Fruit fly (Drosophila melanogaster) whole organism, pupa: ENCODE data around the gene Lsp1beta.

Experiments used
- CG10348 ChIP-seq: fragments of 200-800 bp; sonication (Bioruptor generic); IDR thresholded peaks from 2 replicates; pipeline ENCODE4 v1.3.6; 2022; ENCODE audit warnings: missing biosample characterization, missing genetic modification characterization
- CG12605 ChIP-seq: fragments of 200-800 bp; sonication (Bioruptor generic); IDR thresholded peaks from 2 replicates; pipeline ENCODE4 v1.3.6; 2022; ENCODE audit warnings: missing biosample characterization, missing genetic modification characterization
- CG13204 ChIP-seq: fragments of 200-800 bp; sonication (Bioruptor generic); optimal IDR thresholded peaks from 2 replicates; lab custom pipeline; 2018; ENCODE audit warnings: missing biosample characterization, mild to moderate bottlenecking, missing genetic modification characterization, moderate library complexity
- CG14655 ChIP-seq: fragments of 200-800 bp; sonication (Bioruptor generic); optimal IDR thresholded peaks from 3 replicates; lab custom pipeline; 2017; ENCODE audit warnings: mild to moderate bottlenecking, missing biosample characterization, missing genetic modification reagents, missing genetic modification characterization
- CG15710 ChIP-seq: fragments of 200-800 bp; sonication (Bioruptor generic); optimal IDR thresholded peaks from 2 replicates; lab custom pipeline; 2018; ENCODE audit warnings: missing biosample characterization, mild to moderate bottlenecking, missing genetic modification characterization, moderate library complexity
- CG17806 ChIP-seq: fragments of 200-800 bp; sonication (Bioruptor generic); optimal IDR thresholded peaks from 2 replicates; lab custom pipeline; 2018; ENCODE audit warnings: missing biosample characterization, mild to moderate bottlenecking, missing genetic modification characterization, moderate library complexity
- CG32121 ChIP-seq: fragments of 200-800 bp; sonication (Bioruptor generic); IDR thresholded peaks from 2 replicates; pipeline ENCODE4 v1.3.6; 2022; ENCODE audit warnings: missing biosample characterization, missing genetic modification characterization
- CG34367 ChIP-seq: fragments of 200-800 bp; sonication (Bioruptor generic); optimal IDR thresholded peaks from 2 replicates; lab custom pipeline; 2018; ENCODE audit warnings: missing biosample characterization, mild to moderate bottlenecking, missing genetic modification characterization
- CG4496 ChIP-seq: fragments of 200-800 bp; sonication (Bioruptor generic); IDR thresholded peaks from 3 replicates; pipeline ENCODE4 v1.3.6; 2022; ENCODE audit warnings: missing biosample characterization, missing genetic modification characterization
- CG8159 ChIP-seq: fragments of 200-800 bp; sonication (Bioruptor generic); optimal IDR thresholded peaks from 3 replicates; lab custom pipeline; 2018; ENCODE audit warnings: missing biosample characterization, mild to moderate bottlenecking, missing genetic modification characterization, moderate library complexity
- CG8301 ChIP-seq: fragments of 200-800 bp; sonication (Bioruptor generic); optimal IDR thresholded peaks from 2 replicates; lab custom pipeline; 2018; ENCODE audit warnings: missing biosample characterization, mild to moderate bottlenecking, missing genetic modification characterization
- CG9948 ChIP-seq: fragments of 200-800 bp; sonication (Bioruptor generic); optimal IDR thresholded peaks from 2 replicates; lab custom pipeline; 2018; ENCODE audit warnings: missing biosample characterization, mild to moderate bottlenecking, missing genetic modification characterization, moderate library complexity
- D1 ChIP-seq: fragments of 200-800 bp; sonication (Bioruptor generic); optimal IDR thresholded peaks from 2 replicates; lab custom pipeline; 2018; ENCODE audit warnings: missing biosample characterization, mild to moderate bottlenecking, missing genetic modification characterization, moderate library complexity
- EcR ChIP-seq: fragments of 200-800 bp; sonication (Bioruptor generic); optimal IDR thresholded peaks from 3 replicates; lab custom pipeline; 2019; ENCODE audit warnings: missing biosample characterization, missing genetic modification characterization, mild to moderate bottlenecking, moderate library complexity, missing genetic modification reagents
- Ets98B ChIP-seq: fragments of 200-800 bp; sonication (Bioruptor generic); IDR thresholded peaks from 2 replicates; pipeline ENCODE4 v1.3.6; 2022; ENCODE audit warnings: missing biosample characterization, missing genetic modification characterization
- Pif1A ChIP-seq: fragments of 200-800 bp; sonication (Bioruptor generic); optimal IDR thresholded peaks from 3 replicates; lab custom pipeline; 2016; ENCODE audit warnings: missing biosample characterization, missing genetic modification characterization
- Pif1B ChIP-seq: fragments of 200-800 bp; sonication (Bioruptor generic); optimal IDR thresholded peaks from 3 replicates; lab custom pipeline; 2016; ENCODE audit warnings: missing biosample characterization, missing genetic modification characterization
- Snoo ChIP-seq: fragments of 200-800 bp; sonication (Bioruptor generic); optimal IDR thresholded peaks from 3 replicates; lab custom pipeline; 2017; ENCODE audit warnings: missing biosample characterization, mild to moderate bottlenecking, missing genetic modification characterization, inconsistent platforms
- fd96Ca ChIP-seq: fragments of 200-800 bp; sonication (Bioruptor generic); IDR thresholded peaks from 3 replicates; pipeline ENCODE4 v1.3.6; 2022; ENCODE audit warnings: missing biosample characterization, missing genetic modification characterization
- gl ChIP-seq: fragments of 200-800 bp; sonication (Bioruptor generic); optimal IDR thresholded peaks from 2 replicates; lab custom pipeline; 2018; ENCODE audit warnings: missing biosample characterization, mild to moderate bottlenecking, missing genetic modification characterization
- rn ChIP-seq: fragments of 200-800 bp; sonication (Bioruptor generic); IDR thresholded peaks from 2 replicates; pipeline ENCODE4 v1.3.6; 2022; ENCODE audit warnings: missing biosample characterization, missing genetic modification characterization

Gene Lsp1beta

dm6 chr2L:855052-855547, 43.2 kb upstream of the Lsp1beta start, which contains the start of gene CG13949:
TSS of gene CG13949 (plus strand) at chr2L:855337.
- peak; percentile 81 for TF ChIP-seq CG4496 (GFP tag; lab: Robert Waterston, UW)
- peak; percentile 40; the same call in 1 of the 2 replicates for TF ChIP-seq rn (GFP tag; lab: Robert Waterston, UW)
- peak; percentile 42; the same call in 1 of the 2 replicates for TF ChIP-seq CG12605 (GFP tag; lab: Robert Waterston, UW)
- TF ChIP-seq CG17806 (tag; lab: Kevin White, UChicago), result peak; percentile 43
- TF ChIP-seq Ets98B (GFP tag; lab: Robert Waterston, UW), result peak; percentile 53
- TF ChIP-seq CG8301 (tag; lab: Kevin White, UChicago), result peak; percentile 16
- no peak for TF ChIP-seq CG10348
- no peak for TF ChIP-seq Snoo (tag; lab: Kevin White, UChicago)
- no peak for TF ChIP-seq EcR (GFP tag; lab: Kevin White, UChicago)
- TF ChIP-seq gl, result no peak
- TF ChIP-seq CG9948 (tag; lab: Kevin White, UChicago), result peak; percentile 29
- peak; percentile 29 for TF ChIP-seq CG8159 (tag; lab: Kevin White, UChicago)
- peak; percentile 33; the same call in 1 of the 2 replicates for TF ChIP-seq CG32121 (GFP tag; lab: Robert Waterston, UW)
- peak; percentile 45 for TF ChIP-seq CG15710 (tag; lab: Kevin White, UChicago)
- TF ChIP-seq D1, result no peak

dm6 chr2L:856001-856400, 42.3 kb upstream of the Lsp1beta start:
- TF ChIP-seq CG9948 (tag; lab: Kevin White, UChicago) (no peak), CG10348 (no peak), CG4496 (GFP tag; lab: Robert Waterston, UW) (no peak), Pif1A (GFP tag; lab: Kevin White, UChicago) (no peak), Snoo (tag; lab: Kevin White, UChicago) (no peak), CG32121 (GFP tag; lab: Robert Waterston, UW) (no peak), D1 (no peak), CG14655 (no peak), CG15710 (tag; lab: Kevin White, UChicago) (no peak), gl (no peak), CG13204 (GFP tag; lab: Kevin White, UChicago) (no peak), CG34367 (tag; lab: Kevin White, UChicago) (no peak), Pif1B (no peak), Ets98B (GFP tag; lab: Robert Waterston, UW) (no peak), fd96Ca (GFP tag; lab: Robert Waterston, UW) (no peak), CG17806 (tag; lab: Kevin White, UChicago) (no peak)

dm6 chr2L:856690-857488, 41.4 kb upstream of the Lsp1beta start:
- TF ChIP-seq Snoo (tag; lab: Kevin White, UChicago) (no peak), gl (no peak), fd96Ca (GFP tag; lab: Robert Waterston, UW) (peak; percentile 51; the same call in 1 of the 3 replicates), CG8301 (tag; lab: Kevin White, UChicago) (peak; percentile 19), CG15710 (tag; lab: Kevin White, UChicago) (peak; percentile 21), CG13204 (GFP tag; lab: Kevin White, UChicago) (peak; percentile 9), D1 (no peak), CG14655 (no peak), rn (GFP tag; lab: Robert Waterston, UW) (no peak), Ets98B (GFP tag; lab: Robert Waterston, UW) (peak; percentile 45), CG17806 (tag; lab: Kevin White, UChicago) (no peak), CG9948 (tag; lab: Kevin White, UChicago) (peak; percentile 16), CG12605 (GFP tag; lab: Robert Waterston, UW) (no peak), Pif1A (GFP tag; lab: Kevin White, UChicago) (peak; percentile 26), CG32121 (GFP tag; lab: Robert Waterston, UW) (peak; percentile 57), EcR (GFP tag; lab: Kevin White, UChicago) (no peak), CG8159 (tag; lab: Kevin White, UChicago) (peak; percentile 43), CG10348 (no peak)

dm6 chr2L:857897-858517, 40.3 kb upstream of the Lsp1beta start:
- TF ChIP-seq CG15710 (tag; lab: Kevin White, UChicago), result peak; percentile 25
- TF ChIP-seq EcR (GFP tag; lab: Kevin White, UChicago), result no peak
- TF ChIP-seq Pif1B, result no peak
- no peak for TF ChIP-seq CG34367 (tag; lab: Kevin White, UChicago)
- TF ChIP-seq CG8159 (tag; lab: Kevin White, UChicago), result peak; percentile 6

dm6 chr2L:859897-860296, 38.4 kb upstream of the Lsp1beta start, which contains the start of gene CG13950:
TSS of gene CG13950 (plus strand) at chr2L:860197.
- TF ChIP-seq CG4496 (GFP tag; lab: Robert Waterston, UW) (no peak), fd96Ca (GFP tag; lab: Robert Waterston, UW) (no peak), CG32121 (GFP tag; lab: Robert Waterston, UW) (no peak), EcR (GFP tag; lab: Kevin White, UChicago) (no peak), gl (no peak), Snoo (tag; lab: Kevin White, UChicago) (no peak), CG12605 (GFP tag; lab: Robert Waterston, UW) (no peak), Pif1B (no peak), CG14655 (no peak), rn (GFP tag; lab: Robert Waterston, UW) (no peak), CG15710 (tag; lab: Kevin White, UChicago) (no peak), CG13204 (GFP tag; lab: Kevin White, UChicago) (no peak), CG9948 (tag; lab: Kevin White, UChicago) (no peak), D1 (no peak)
- TF ChIP-seq, all 21 proteins: peak for 0
